Worm (Caenorhabditis elegans) whole organism, early embryonic: Measurements from ENCODE around the gene K05F1.9.

Source experiments
- aly-1 ChIP-seq: sonication (generic microtip); optimal IDR thresholded peaks from 2 replicates; lab custom pipeline; 2016; ENCODE audit warnings: missing genetic modification characterization, missing compliant biosample characterization
- ceh-36 ChIP-seq: sonication (generic microtip); optimal IDR thresholded peaks from 2 replicates; lab custom pipeline; 2016; ENCODE audit warnings: missing genetic modification characterization, inconsistent platforms, missing compliant biosample characterization
- flt-1 ChIP-seq: fragments of 200-800 bp; sonication (Bioruptor generic); IDR thresholded peaks from 2 replicates; pipeline ENCODE4 v1.3.6; 2022; ENCODE audit warnings: missing genetic modification characterization, missing compliant biosample characterization
- hmg-4 ChIP-seq: fragments of 200-800 bp; sonication (Bioruptor generic); optimal IDR thresholded peaks from 2 replicates; lab custom pipeline; 2018; ENCODE audit warnings: mild to moderate bottlenecking, missing genetic modification characterization, missing compliant biosample characterization
- hnd-1 ChIP-seq: sonication (generic microtip); optimal IDR thresholded peaks from 2 replicates; lab custom pipeline; 2016; ENCODE audit warnings: missing genetic modification characterization, missing compliant biosample characterization
- pes-1 ChIP-seq: fragments of 200-800 bp; sonication (Bioruptor generic); IDR thresholded peaks from 2 replicates; pipeline ENCODE4 v1.3.6; 2022; ENCODE audit warnings: missing genetic modification reagents, missing genetic modification characterization, missing compliant biosample characterization
- tra-4 ChIP-seq: sonication (generic microtip); optimal IDR thresholded peaks from 2 replicates; lab custom pipeline; 2017; ENCODE audit warnings: missing genetic modification characterization, missing compliant biosample characterization

- TF ChIP-seq hmg-4 (GFP tag; lab: Kevin White, UChicago), result no peak
- TF ChIP-seq flt-1 (GFP tag; lab: Robert Waterston, UW), result no peak
- TF ChIP-seq aly-1 (tag; lab: Kevin White, UChicago), result no peak
- TF ChIP-seq ceh-36 (tag; lab: Kevin White, UChicago), result no peak
- TF ChIP-seq hnd-1, result no peak
- TF ChIP-seq pes-1 (GFP tag; lab: Robert Waterston, UW), result no peak
- TF ChIP-seq tra-4, result no peak
Measured at ce11 chrII:5841053-5841547, 40.1 kb upstream of the K05F1.9 start, which contains the start of gene lec-5.
